Fruit fly (Drosophila melanogaster): Measurements from ENCODE around the gene dac.
A peak's percentile ranks its signal among the peaks of the same experiment; 100 is the strongest.

dac gene

DNA sequence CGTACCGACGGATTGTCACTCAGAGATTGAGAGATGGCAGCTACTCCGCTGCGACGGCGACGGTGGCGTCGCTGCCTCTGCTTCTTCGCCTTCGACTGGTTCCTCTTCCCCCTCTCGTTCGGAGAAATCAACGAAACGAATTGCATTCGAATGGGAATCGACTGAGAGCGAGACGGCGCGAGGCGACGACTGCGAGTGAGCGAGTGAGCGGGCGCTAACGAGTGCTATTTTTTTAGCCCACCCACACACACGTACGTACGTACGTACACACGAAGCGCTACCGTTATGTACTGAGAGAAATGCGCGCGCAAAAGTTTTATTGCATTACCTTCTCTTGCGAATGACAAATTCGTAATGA lies at the start of gene dac:
dac (minus strand) TSS at position 356 of the 358 bp plus-strand sequence.
- TF ChIP-seq CG32121 (GFP tag; IDR thresholded peaks at IDR 0.05) = peak; percentile 9; the same call in 1 of the 2 replicates
- no peak for TF ChIP-seq Pif1B (GFP tag; optimal IDR thresholded peaks at IDR 0.05)

DNA sequence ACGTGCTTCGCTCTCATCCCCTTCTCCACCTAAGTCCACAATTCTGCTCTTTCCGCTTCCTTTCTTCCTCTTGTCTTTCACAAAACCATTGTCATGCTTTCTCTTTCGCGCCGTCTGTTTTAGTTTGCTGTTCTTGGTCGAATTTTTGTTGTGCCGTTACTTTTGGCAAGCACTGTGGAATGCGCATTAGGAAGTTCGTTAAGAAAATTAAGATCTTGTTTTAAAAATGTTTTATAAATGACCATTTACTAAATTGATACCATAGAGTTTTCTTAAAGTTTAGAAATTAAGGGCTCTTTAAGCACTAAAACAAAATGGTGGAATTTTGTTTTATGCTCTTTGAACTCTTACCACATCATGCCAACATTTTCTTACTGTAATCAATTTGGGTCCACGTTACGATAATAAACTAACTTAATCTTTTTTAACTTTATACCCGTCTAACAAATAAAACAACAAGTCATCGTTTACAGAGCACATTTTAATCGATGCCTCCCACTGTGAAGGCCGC lies 49.3 kb upstream of the dac start:
- peak; percentile 74 for TF ChIP-seq CG14655 (GFP tag; optimal IDR thresholded peaks at IDR 0.05)
- peak; percentile 77 for TF ChIP-seq CG8301 (tag; optimal IDR thresholded peaks at IDR 0.05)
- no peak for TF ChIP-seq CG34367 (tag; optimal IDR thresholded peaks at IDR 0.05)
- no peak for TF ChIP-seq Pif1B (GFP tag; optimal IDR thresholded peaks at IDR 0.05)
- TF ChIP-seq CG32121 (GFP tag; IDR thresholded peaks at IDR 0.05) = no peak; the same call in 1 of the 2 replicates
- no peak for TF ChIP-seq rn (GFP tag; IDR thresholded peaks at IDR 0.05)
- TF ChIP-seq CG12605 (GFP tag; IDR thresholded peaks at IDR 0.05) = no peak
- TF ChIP-seq CG9948 (tag; optimal IDR thresholded peaks at IDR 0.05) = peak; percentile 53
- peak; percentile 55 for TF ChIP-seq Pif1A (GFP tag; optimal IDR thresholded peaks at IDR 0.05)
- TF ChIP-seq fd96Ca (GFP tag; IDR thresholded peaks at IDR 0.05) = 0 out of 3 replicates have a peak, but pooled peaks have one; percentile 30
- TF ChIP-seq CG15710 (tag; optimal IDR thresholded peaks at IDR 0.05) = no peak
- TF ChIP-seq Snoo (tag; optimal IDR thresholded peaks at IDR 0.05) = peak; percentile 61
- TF ChIP-seq D1 (tag; optimal IDR thresholded peaks at IDR 0.05) = peak; percentile 50
- TF ChIP-seq CG17806 (tag; optimal IDR thresholded peaks at IDR 0.05) = no peak
- peak; percentile 47 for TF ChIP-seq CG8159 (tag; optimal IDR thresholded peaks at IDR 0.05)

DNA sequence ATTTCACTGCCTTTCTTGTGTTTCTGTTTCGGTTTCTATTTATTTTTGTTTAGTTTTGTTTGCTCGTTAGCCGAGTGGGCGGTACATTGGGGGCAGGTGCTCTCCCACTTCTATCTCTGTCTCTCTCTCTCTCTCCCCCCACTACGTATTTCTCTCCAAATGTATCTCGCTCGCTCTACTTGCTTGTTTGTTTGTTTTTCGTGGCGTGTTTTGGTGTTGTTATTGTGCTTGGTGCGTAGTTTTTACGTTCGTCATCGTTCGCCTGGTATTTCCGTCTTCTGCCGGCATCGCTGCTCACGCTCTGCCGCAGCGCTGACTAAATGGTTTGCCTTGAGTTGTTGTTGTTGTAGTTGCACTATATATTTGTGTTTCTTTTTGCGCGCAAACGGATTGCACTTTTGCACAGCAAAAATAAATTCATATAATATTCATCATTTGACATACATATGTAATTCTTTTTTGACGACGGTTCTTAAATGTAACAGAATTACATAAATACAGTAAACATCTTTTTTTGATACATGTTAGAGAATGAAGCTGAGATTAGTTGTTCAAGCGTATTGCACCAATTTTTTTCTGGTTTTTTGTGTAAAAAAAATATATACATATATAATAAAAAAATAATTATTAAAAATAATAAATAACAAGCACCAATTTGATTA lies 48.5 kb upstream of the dac start:
- TF ChIP-seq CG4496 (GFP tag; IDR thresholded peaks at IDR 0.05) (peak; percentile 76), Snoo (tag; optimal IDR thresholded peaks at IDR 0.05) (no peak), CG8301 (tag; optimal IDR thresholded peaks at IDR 0.05) (peak; percentile 19), CG13204 (GFP tag; optimal IDR thresholded peaks at IDR 0.05) (peak; percentile 40), gl (tag; optimal IDR thresholded peaks at IDR 0.05) (peak; percentile 49), CG14655 (GFP tag; optimal IDR thresholded peaks at IDR 0.05) (peak; percentile 51), CG9948 (tag; optimal IDR thresholded peaks at IDR 0.05) (peak; percentile 42), CG15710 (tag; optimal IDR thresholded peaks at IDR 0.05) (no peak), fd96Ca (GFP tag; IDR thresholded peaks at IDR 0.05) (peak; percentile 88), CG10348 (GFP tag; IDR thresholded peaks at IDR 0.05) (no peak), D1 (tag; optimal IDR thresholded peaks at IDR 0.05) (no peak), Ets98B (GFP tag; IDR thresholded peaks at IDR 0.05) (peak; percentile 77), EcR (GFP tag; optimal IDR thresholded peaks at IDR 0.05) (peak; percentile 20), rn (GFP tag; IDR thresholded peaks at IDR 0.05) (no peak), CG32121 (GFP tag; IDR thresholded peaks at IDR 0.05) (peak; percentile 68), Pif1B (GFP tag; optimal IDR thresholded peaks at IDR 0.05) (peak; percentile 53), CG12605 (GFP tag; IDR thresholded peaks at IDR 0.05) (peak; percentile 84), CG17806 (tag; optimal IDR thresholded peaks at IDR 0.05) (peak; percentile 36), Pif1A (GFP tag; optimal IDR thresholded peaks at IDR 0.05) (no peak), CG8159 (tag; optimal IDR thresholded peaks at IDR 0.05) (peak; percentile 59), CG34367 (tag; optimal IDR thresholded peaks at IDR 0.05) (no peak)

DNA sequence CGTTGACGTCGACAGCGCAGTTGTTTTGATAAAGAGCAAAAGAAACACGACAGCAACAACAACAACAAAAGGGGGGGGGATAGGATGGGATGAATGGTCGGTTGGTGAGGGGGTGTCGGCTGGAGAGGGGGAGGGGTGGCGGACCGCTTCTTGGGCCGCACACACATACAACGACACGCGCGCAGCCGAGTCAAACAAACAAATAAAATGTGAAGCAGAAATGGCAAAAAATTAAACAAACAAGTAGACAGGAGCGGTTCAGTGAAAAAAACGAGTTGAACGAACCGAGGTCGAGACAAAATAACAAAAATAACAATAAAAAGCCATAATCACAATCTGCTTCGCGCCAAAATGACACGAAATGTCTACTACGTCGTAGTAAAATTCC lies 47.6 kb upstream of the dac start:
- TF ChIP-seq CG8301 (tag; optimal IDR thresholded peaks at IDR 0.05) (no peak), gl (tag; optimal IDR thresholded peaks at IDR 0.05) (peak; percentile 54), CG13204 (GFP tag; optimal IDR thresholded peaks at IDR 0.05) (peak; percentile 97), Ets98B (GFP tag; IDR thresholded peaks at IDR 0.05) (0 out of 2 replicates have a peak, but pooled peaks have one; percentile 8), Snoo (tag; optimal IDR thresholded peaks at IDR 0.05) (no peak), EcR (GFP tag; optimal IDR thresholded peaks at IDR 0.05) (peak; percentile 89), CG32121 (GFP tag; IDR thresholded peaks at IDR 0.05) (0 out of 2 replicates have a peak, but pooled peaks have one; percentile 64), CG34367 (tag; optimal IDR thresholded peaks at IDR 0.05) (no peak)

DNA sequence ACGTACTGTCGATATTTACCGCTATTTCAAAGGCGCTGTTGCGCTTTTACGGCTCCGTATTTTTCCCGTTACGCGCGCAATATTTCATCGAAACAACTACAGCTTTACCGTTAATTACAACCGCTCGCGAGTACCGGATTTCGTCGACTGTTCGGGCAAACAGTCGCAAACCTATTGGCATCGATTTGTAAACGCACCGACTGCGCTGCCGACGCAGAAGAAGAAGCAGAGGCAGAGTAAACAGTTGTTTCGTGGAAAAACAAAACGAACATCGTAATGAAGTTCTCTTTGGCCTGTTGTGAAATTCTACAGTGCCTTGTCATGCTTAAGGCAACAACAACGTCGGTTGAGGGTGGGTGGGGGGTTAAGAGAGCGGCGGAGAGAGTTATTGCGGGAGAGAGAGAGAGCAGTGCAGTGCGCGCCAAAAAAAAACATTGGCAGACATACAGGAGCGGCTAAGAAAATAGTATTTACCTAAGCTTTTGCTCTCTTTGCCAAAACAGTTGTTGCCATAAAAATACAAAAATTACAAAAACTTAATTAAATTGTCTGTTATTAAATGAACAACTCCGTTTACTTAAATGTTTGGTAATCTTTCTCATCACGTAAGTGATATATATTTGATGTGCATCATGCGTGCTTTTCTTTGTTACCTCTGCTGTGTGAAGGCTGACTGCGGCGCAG lies 47.0 kb upstream of the dac start, which contains the start of gene CG5953:
CG5953 (minus strand) TSS at position 176 of the 684 bp plus-strand sequence.
- TF ChIP-seq CG8301 (tag; optimal IDR thresholded peaks at IDR 0.05) = peak; percentile 99
- TF ChIP-seq Snoo (tag; optimal IDR thresholded peaks at IDR 0.05) = peak; percentile 98
- peak; percentile 97 for TF ChIP-seq Pif1A (GFP tag; optimal IDR thresholded peaks at IDR 0.05)
- TF ChIP-seq CG9948 (tag; optimal IDR thresholded peaks at IDR 0.05) = peak; percentile 99
- TF ChIP-seq CG15710 (tag; optimal IDR thresholded peaks at IDR 0.05) = peak; percentile 98
- TF ChIP-seq Pif1B (GFP tag; optimal IDR thresholded peaks at IDR 0.05) = peak; percentile 94
- peak; percentile 98 for TF ChIP-seq CG4496 (GFP tag; IDR thresholded peaks at IDR 0.05)
- TF ChIP-seq fd96Ca (GFP tag; IDR thresholded peaks at IDR 0.05) = peak; percentile 95
- TF ChIP-seq rn (GFP tag; IDR thresholded peaks at IDR 0.05) = peak; percentile 93
- peak; percentile 86 for TF ChIP-seq D1 (tag; optimal IDR thresholded peaks at IDR 0.05)
- TF ChIP-seq CG13204 (GFP tag; optimal IDR thresholded peaks at IDR 0.05) = no peak
- TF ChIP-seq CG17806 (tag; optimal IDR thresholded peaks at IDR 0.05) = peak; percentile 98
- TF ChIP-seq EcR (GFP tag; optimal IDR thresholded peaks at IDR 0.05) = peak; percentile 47
- peak; percentile 91 for TF ChIP-seq CG10348 (GFP tag; IDR thresholded peaks at IDR 0.05)
- TF ChIP-seq CG8159 (tag; optimal IDR thresholded peaks at IDR 0.05) = peak; percentile 99
- TF ChIP-seq gl (tag; optimal IDR thresholded peaks at IDR 0.05) = peak; percentile 96
- peak; percentile 98 for TF ChIP-seq CG14655 (GFP tag; optimal IDR thresholded peaks at IDR 0.05)
- TF ChIP-seq Ets98B (GFP tag; IDR thresholded peaks at IDR 0.05) = peak; percentile 98
- TF ChIP-seq CG32121 (GFP tag; IDR thresholded peaks at IDR 0.05) = peak; percentile 97
- TF ChIP-seq CG12605 (GFP tag; IDR thresholded peaks at IDR 0.05) = peak; percentile 96
- peak; percentile 98 for TF ChIP-seq CG34367 (tag; optimal IDR thresholded peaks at IDR 0.05)

Measured in whole organism, pupa.